Worm (Caenorhabditis elegans): ENCODE results near the gene Y79H2A.4.

Gene Y79H2A.4

ce11 chrIII:12022281-12022680 lies 18.8 kb upstream of the Y79H2A.4 start:
- TF ChIP-seq him-1 (tag; optimal IDR thresholded peaks at IDR 0.05) (no peak), W03F9.2 (tag; optimal IDR thresholded peaks at IDR 0.05) (no peak), dao-5 (tag; optimal IDR thresholded peaks at IDR 0.05) (no peak)

ce11 chrIII:12028769-12029168 lies 12.3 kb upstream of the Y79H2A.4 start, which contains the start of gene Y79H2A.12:
Gene Y79H2A.12 (minus strand): TSS chrIII:12028869.
- TF ChIP-seq W03F9.2 (tag; optimal IDR thresholded peaks at IDR 0.05) = no peak
- TF ChIP-seq him-1 (tag; optimal IDR thresholded peaks at IDR 0.05) = no peak
- no peak for TF ChIP-seq dao-5 (tag; optimal IDR thresholded peaks at IDR 0.05)

- TF ChIP-seq dao-5 (tag; optimal IDR thresholded peaks at IDR 0.05) (no peak), him-1 (tag; optimal IDR thresholded peaks at IDR 0.05) (no peak), W03F9.2 (tag; optimal IDR thresholded peaks at IDR 0.05) (no peak)
These were observed 10.4 kb upstream of the Y79H2A.4 start, which contains the start of gene Y79H2A.2 for ce11 chrIII:12030669-12031068. Gene Y79H2A.2 (minus strand): TSS chrIII:12030769.

ce11 chrIII:12033259-12033658 lies 7.8 kb upstream of the Y79H2A.4 start:
- TF ChIP-seq him-1 (tag; optimal IDR thresholded peaks at IDR 0.05) (no peak), W03F9.2 (tag; optimal IDR thresholded peaks at IDR 0.05) (no peak), dao-5 (tag; optimal IDR thresholded peaks at IDR 0.05) (no peak)

- TF ChIP-seq dao-5 (tag; optimal IDR thresholded peaks at IDR 0.05) (no peak), him-1 (tag; optimal IDR thresholded peaks at IDR 0.05) (no peak), W03F9.2 (tag; optimal IDR thresholded peaks at IDR 0.05) (no peak)
These were observed 6.8 kb upstream of the Y79H2A.4 start for ce11 chrIII:12034311-12034710.

ce11 chrIII:12037217-12037616 lies 3.9 kb upstream of the Y79H2A.4 start:
- TF ChIP-seq dao-5 (tag; optimal IDR thresholded peaks at IDR 0.05) = no peak
- no peak for TF ChIP-seq W03F9.2 (tag; optimal IDR thresholded peaks at IDR 0.05)
- no peak for TF ChIP-seq him-1 (tag; optimal IDR thresholded peaks at IDR 0.05)

ce11 chrIII:12052206-12052605 lies 11.1 kb downstream of the Y79H2A.4 start, which contains the start of gene Y79H2A.3:
Gene Y79H2A.3 (minus strand): TSS chrIII:12052306.
- no peak for TF ChIP-seq W03F9.2 (tag; optimal IDR thresholded peaks at IDR 0.05)
- no peak for TF ChIP-seq dao-5 (tag; optimal IDR thresholded peaks at IDR 0.05)
- no peak for TF ChIP-seq him-1 (tag; optimal IDR thresholded peaks at IDR 0.05)

ce11 chrIII:12058429-12058828 lies 17.3 kb downstream of the Y79H2A.4 start, which contains the start of gene arx-3:
Gene arx-3 (minus strand): TSS chrIII:12058458.
- TF ChIP-seq W03F9.2 (tag; optimal IDR thresholded peaks at IDR 0.05) = peak; percentile 10
- no peak for TF ChIP-seq dao-5 (tag; optimal IDR thresholded peaks at IDR 0.05)
- no peak for TF ChIP-seq him-1 (tag; optimal IDR thresholded peaks at IDR 0.05)

ce11 chrIII:12059521-12059920 lies 18.4 kb downstream of the Y79H2A.4 start:
- no peak for TF ChIP-seq him-1 (tag; optimal IDR thresholded peaks at IDR 0.05)
- no peak for TF ChIP-seq W03F9.2 (tag; optimal IDR thresholded peaks at IDR 0.05)
- no peak for TF ChIP-seq dao-5 (tag; optimal IDR thresholded peaks at IDR 0.05)

ce11 chrIII:12060092-12060491 lies 19.0 kb downstream of the Y79H2A.4 start:
- TF ChIP-seq W03F9.2 (tag; optimal IDR thresholded peaks at IDR 0.05) = no peak
- TF ChIP-seq dao-5 (tag; optimal IDR thresholded peaks at IDR 0.05) = no peak
- TF ChIP-seq him-1 (tag; optimal IDR thresholded peaks at IDR 0.05) = no peak

ce11 chrIII:12061413-12061812 lies 20.3 kb downstream of the Y79H2A.4 start, which contains the start of gene zyg-8:
Gene zyg-8 (plus strand): TSS chrIII:12061713.
- TF ChIP-seq him-1 (tag; optimal IDR thresholded peaks at IDR 0.05) (no peak), W03F9.2 (tag; optimal IDR thresholded peaks at IDR 0.05) (no peak), dao-5 (tag; optimal IDR thresholded peaks at IDR 0.05) (no peak)

- TF ChIP-seq him-1 (tag; optimal IDR thresholded peaks at IDR 0.05) = no peak
- no peak for TF ChIP-seq W03F9.2 (tag; optimal IDR thresholded peaks at IDR 0.05)
These were observed 22.8 kb downstream of the Y79H2A.4 start for ce11 chrIII:12063934-12064333.

ce11 chrIII:12064494-12064893 lies 23.4 kb downstream of the Y79H2A.4 start:
- TF ChIP-seq dao-5 (tag; optimal IDR thresholded peaks at IDR 0.05) (no peak), him-1 (tag; optimal IDR thresholded peaks at IDR 0.05) (no peak), W03F9.2 (tag; optimal IDR thresholded peaks at IDR 0.05) (no peak)

- TF ChIP-seq him-1 (tag; optimal IDR thresholded peaks at IDR 0.05) = no peak
- TF ChIP-seq dao-5 (tag; optimal IDR thresholded peaks at IDR 0.05) = no peak
- TF ChIP-seq W03F9.2 (tag; optimal IDR thresholded peaks at IDR 0.05) = no peak
These were observed 26.6 kb downstream of the Y79H2A.4 start for ce11 chrIII:12067736-12068135.

ce11 chrIII:12077456-12077855 lies 36.4 kb downstream of the Y79H2A.4 start, which contains the start of gene php-3:
Gene php-3 (minus strand): TSS chrIII:12077556.
- TF ChIP-seq W03F9.2 (tag; optimal IDR thresholded peaks at IDR 0.05) (no peak), him-1 (tag; optimal IDR thresholded peaks at IDR 0.05) (no peak), dao-5 (tag; optimal IDR thresholded peaks at IDR 0.05) (no peak)
